Worm (Caenorhabditis elegans) whole organism, young adult: ENCODE measurements around the gene cdo-1.

Experiments
- B0019.2 ChIP-seq: fragments of 200-800 bp; sonication (Bioruptor generic); conservative IDR thresholded peaks from 2 replicates; pipeline ENCODE4 v1.3.6; 2022; ENCODE audit warnings: missing genetic modification reagents, missing genetic modification characterization, missing compliant biosample characterization
- F37B4.10 ChIP-seq: fragments of 200-800 bp; sonication (Bioruptor generic); IDR thresholded peaks from 2 replicates; pipeline ENCODE4 v1.3.6; 2022; ENCODE audit warnings: missing genetic modification characterization, missing compliant biosample characterization
- F39B2.1 ChIP-seq: fragments of 200-800 bp; sonication (Bioruptor generic); IDR thresholded peaks from 2 replicates; pipeline ENCODE4 v1.3.6; 2022; ENCODE audit warnings: missing genetic modification reagents, missing genetic modification characterization, missing compliant biosample characterization
- F57C9.4 ChIP-seq: sonication (generic microtip); optimal IDR thresholded peaks from 2 replicates; lab custom pipeline; 2017; ENCODE audit warnings: mild to moderate bottlenecking, missing genetic modification characterization, missing compliant biosample characterization
- K11D2.4 ChIP-seq: fragments of 200-800 bp; sonication (Bioruptor generic); IDR thresholded peaks from 2 replicates; pipeline ENCODE4 v1.3.6; 2022; ENCODE audit warnings: missing genetic modification reagents, missing genetic modification characterization, missing compliant biosample characterization
- T07F8.4 ChIP-seq: sonication (generic microtip); optimal IDR thresholded peaks from 2 replicates; lab custom pipeline; 2016; ENCODE audit warnings: mild to moderate bottlenecking, missing genetic modification characterization, moderate library complexity, missing compliant biosample characterization
- ama-1 ChIP-seq, 3 experiments: fragments of 150-350 bp in 1 of 3; sonication (generic microtip) in 2 of 3; optimal IDR thresholded peaks; 2 replicates each; lab custom pipeline; 2014 to 2018; ENCODE audit warnings: missing biosample characterization in 2 of 3, missing genetic modification characterization in 2 of 3, missing genetic modification reagents in 2 of 3
- aptf-3 ChIP-seq: fragments of 200-800 bp; sonication (Bioruptor generic); IDR thresholded peaks from 2 replicates; pipeline ENCODE4 v1.3.6; 2022; ENCODE audit warnings: missing genetic modification characterization, missing compliant biosample characterization
- athp-1 ChIP-seq: sonication (generic microtip); optimal IDR thresholded peaks from 2 replicates; lab custom pipeline; 2017; ENCODE audit warnings: mild to moderate bottlenecking, missing genetic modification characterization, missing compliant biosample characterization
- cebp-1 ChIP-seq, 2 experiments: fragments of 200-800 bp in 1 of 2; sonication (Bioruptor generic) in 1 of 2; sonication (generic microtip) in 1 of 2; IDR thresholded peaks in 1 of 2; optimal IDR thresholded peaks in 1 of 2; 2 replicates each; pipeline versions ENCODE4 v1.3.6 to Lab custom; 2017 to 2022; ENCODE audit warnings: missing compliant biosample characterization in 2 of 2, missing genetic modification characterization in 2 of 2, mild to moderate bottlenecking in 1 of 2, missing genetic modification reagents in 1 of 2, moderate library complexity in 1 of 2
- ceh-91 ChIP-seq: fragments of 200-800 bp; sonication (Bioruptor generic); IDR thresholded peaks from 2 replicates; pipeline ENCODE4 v1.3.6; 2022; ENCODE audit warnings: missing genetic modification reagents, missing genetic modification characterization, missing compliant biosample characterization
- die-1 ChIP-seq: sonication (generic microtip); optimal IDR thresholded peaks from 2 replicates; lab custom pipeline; 2016; ENCODE audit warnings: missing genotype, mild to moderate bottlenecking, missing genetic modification characterization, missing compliant biosample characterization
- dox-1 ChIP-seq: fragments of 200-800 bp; sonication (Bioruptor generic); IDR thresholded peaks from 2 replicates; pipeline ENCODE4 v1.3.6; 2022; ENCODE audit warnings: missing genetic modification reagents, missing genetic modification characterization, missing compliant biosample characterization
- dpff-1 ChIP-seq: sonication (generic microtip); optimal IDR thresholded peaks from 2 replicates; lab custom pipeline; 2017; ENCODE audit warnings: mild to moderate bottlenecking, missing genetic modification characterization, missing compliant biosample characterization
- efl-1 ChIP-seq: fragments of 150-350 bp; optimal IDR thresholded peaks from 2 replicates; lab custom pipeline; 2014; ENCODE audit warnings: missing biosample characterization, missing genetic modification reagents, missing genetic modification characterization
- egl-18 ChIP-seq: fragments of 200-800 bp; sonication (Bioruptor generic); IDR thresholded peaks from 2 replicates; pipeline ENCODE4 v1.3.6; 2022; ENCODE audit warnings: missing genetic modification reagents, missing genetic modification characterization, missing compliant biosample characterization
- egrh-3 ChIP-seq: fragments of 200-800 bp; sonication (Bioruptor generic); IDR thresholded peaks from 2 replicates; pipeline ENCODE4 v1.3.6; 2022; ENCODE audit warnings: missing genetic modification reagents, missing genetic modification characterization, missing compliant biosample characterization
- fkh-3 ChIP-seq: sonication (generic microtip); optimal IDR thresholded peaks from 2 replicates; lab custom pipeline; 2016; ENCODE audit warnings: mild to moderate bottlenecking, missing genetic modification characterization, missing compliant biosample characterization
- gei-17 ChIP-seq: fragments of 200-800 bp; sonication (Bioruptor generic); optimal IDR thresholded peaks from 2 replicates; lab custom pipeline; 2018; ENCODE audit warnings: mild to moderate bottlenecking, missing genetic modification characterization, missing compliant biosample characterization
- hlh-26 ChIP-seq: fragments of 200-800 bp; sonication (Bioruptor generic); conservative IDR thresholded peaks from 2 replicates; pipeline ENCODE4 v1.3.6; 2022; ENCODE audit warnings: missing genetic modification reagents, missing genetic modification characterization, missing compliant biosample characterization
- hmg-1.2 ChIP-seq: fragments of 200-800 bp; sonication (Bioruptor generic); IDR thresholded peaks from 2 replicates; pipeline ENCODE4 v1.3.6; 2022; ENCODE audit warnings: missing genetic modification reagents, missing genetic modification characterization, missing compliant biosample characterization
- hmg-20 ChIP-seq: fragments of 200-800 bp; sonication (Bioruptor generic); IDR thresholded peaks from 2 replicates; pipeline ENCODE4 v1.3.6; 2022; ENCODE audit warnings: missing genetic modification reagents, missing genetic modification characterization, missing compliant biosample characterization
- hrde-1 ChIP-seq: sonication (generic microtip); optimal IDR thresholded peaks from 2 replicates; lab custom pipeline; 2016; ENCODE audit warnings: missing genetic modification characterization, mild to moderate bottlenecking, missing compliant biosample characterization, moderate library complexity, missing genotype, missing genetic modification reagents, borderline replicate concordance
- lin-26 ChIP-seq: fragments of 200-800 bp; sonication (Bioruptor generic); IDR thresholded peaks from 2 replicates; pipeline ENCODE4 v1.3.6; 2022; ENCODE audit warnings: missing genetic modification reagents, missing genetic modification characterization, missing compliant biosample characterization
- lsy-27 ChIP-seq: sonication (generic microtip); optimal IDR thresholded peaks from 2 replicates; lab custom pipeline; 2017; ENCODE audit warnings: missing genetic modification characterization, mild to moderate bottlenecking, missing compliant biosample characterization, antibody characterized with exemption, missing genotype, borderline replicate concordance; ENCODE audit not compliant: insufficient read depth
- madf-10 ChIP-seq: sonication (generic microtip); optimal IDR thresholded peaks from 2 replicates; lab custom pipeline; 2016; ENCODE audit warnings: mild to moderate bottlenecking, missing genetic modification characterization, missing compliant biosample characterization
- madf-3 ChIP-seq: fragments of 200-800 bp; sonication (Bioruptor generic); IDR thresholded peaks from 2 replicates; pipeline ENCODE4 v1.3.6; 2022; ENCODE audit warnings: missing genetic modification reagents, missing genetic modification characterization, missing compliant biosample characterization
- mcd-1 ChIP-seq: fragments of 200-800 bp; sonication (Bioruptor generic); IDR thresholded peaks from 2 replicates; pipeline ENCODE4 v1.3.6; 2022; ENCODE audit warnings: missing genetic modification reagents, missing genetic modification characterization, missing compliant biosample characterization
- mel-28 ChIP-seq: sonication (generic microtip); optimal IDR thresholded peaks from 2 replicates; lab custom pipeline; 2016; ENCODE audit warnings: borderline replicate concordance, mild to moderate bottlenecking, missing genetic modification characterization, missing compliant biosample characterization
- nhr-179 ChIP-seq: sonication (generic microtip); optimal IDR thresholded peaks from 2 replicates; lab custom pipeline; 2016; ENCODE audit warnings: mild to moderate bottlenecking, missing genetic modification characterization, missing compliant biosample characterization
- nhr-80 ChIP-seq: sonication (generic microtip); optimal IDR thresholded peaks from 2 replicates; lab custom pipeline; 2016; ENCODE audit warnings: missing genetic modification characterization, missing compliant biosample characterization
- rcor-1 ChIP-seq: fragments of 200-800 bp; sonication (Bioruptor generic); IDR thresholded peaks from 2 replicates; pipeline ENCODE4 v1.3.6; 2022; ENCODE audit warnings: missing genetic modification reagents, missing genetic modification characterization, missing compliant biosample characterization
- sdz-38 ChIP-seq: sonication (generic microtip); optimal IDR thresholded peaks from 2 replicates; lab custom pipeline; 2016; ENCODE audit warnings: missing genotype, missing genetic modification characterization, missing compliant biosample characterization
- sea-2 ChIP-seq: fragments of 200-800 bp; sonication (Bioruptor generic); IDR thresholded peaks from 2 replicates; pipeline ENCODE4 v1.3.6; 2022; ENCODE audit warnings: missing genetic modification characterization, missing compliant biosample characterization
- snpc-3.4 ChIP-seq: sonication (generic microtip); optimal IDR thresholded peaks from 2 replicates; lab custom pipeline; 2017; ENCODE audit warnings: missing genetic modification characterization, mild to moderate bottlenecking, missing compliant biosample characterization, antibody characterized with exemption, moderate library complexity, missing genotype, missing genetic modification reagents
- snpc-4 ChIP-seq, 5 experiments: fragments of 150-350 bp in 1 of 5; sonication (generic microtip) in 4 of 5; optimal IDR thresholded peaks; 2 replicates each; lab custom pipeline; 2014 to 2018; ENCODE audit warnings: missing genetic modification characterization in 5 of 5, missing biosample characterization in 3 of 5, antibody characterized with exemption in 2 of 5, mild to moderate bottlenecking in 2 of 5, missing compliant biosample characterization in 2 of 5, missing genotype in 2 of 5, moderate library complexity in 2 of 5, missing genetic modification reagents in 1 of 5
- tbp1 ChIP-seq: fragments of 200-800 bp; sonication (Bioruptor generic); optimal IDR thresholded peaks from 2 replicates; lab custom pipeline; 2018; ENCODE audit warnings: mild to moderate bottlenecking, missing genetic modification characterization, missing compliant biosample characterization
- tlf-1 ChIP-seq: fragments of 200-800 bp; sonication (Bioruptor generic); optimal IDR thresholded peaks from 2 replicates; lab custom pipeline; 2018; ENCODE audit warnings: mild to moderate bottlenecking, missing genetic modification characterization, missing compliant biosample characterization
- unc-130 ChIP-seq: sonication (generic microtip); optimal IDR thresholded peaks from 2 replicates; lab custom pipeline; 2016; ENCODE audit warnings: missing genetic modification reagents, missing genetic modification characterization, missing compliant biosample characterization
- zfh-2 ChIP-seq: fragments of 200-800 bp; sonication (Bioruptor generic); conservative IDR thresholded peaks from 2 replicates; pipeline ENCODE4 v1.3.6; 2022; ENCODE audit warnings: missing genetic modification reagents, missing genetic modification characterization, missing compliant biosample characterization
- ztf-25 ChIP-seq: fragments of 200-800 bp; sonication (Bioruptor generic); IDR thresholded peaks from 2 replicates; pipeline ENCODE4 v1.3.6; 2022; ENCODE audit warnings: missing genetic modification reagents, missing genetic modification characterization, missing compliant biosample characterization
- ztf-6 ChIP-seq: fragments of 200-800 bp; sonication (Bioruptor generic); IDR thresholded peaks from 2 replicates; pipeline ENCODE4 v1.3.6; 2022; ENCODE audit warnings: missing genetic modification reagents, missing genetic modification characterization, missing compliant biosample characterization

The cdo-1 gene

ce11 chrX:871957-872715, 8.8 kb upstream of the cdo-1 start, which contains the start of gene F56F10.1:
Gene F56F10.1, plus strand, starts transcription at chrX:872603.
- TF ChIP-seq hmg-1.2 (GFP tag; lab: Robert Waterston, UW) (peak; percentile 43), fkh-3 (tag; lab: Kevin White, UChicago) (no peak), B0019.2 (GFP tag; lab: Robert Waterston, UW) (no peak), tbp1 (GFP tag; lab: Kevin White, UChicago) (no peak), snpc-4 (GFP tag; optimal IDR thresholded peaks at IDR 0.05; lab: Kevin White, UChicago) (peak; percentile 35), snpc-4 (tag; optimal IDR thresholded peaks at IDR 0.05; lab: Kevin White, UChicago) (peak; percentile 20 to 93 (median 72)), lin-26 (GFP tag; lab: Robert Waterston, UW) (0 out of 2 replicates have a peak, but pooled peaks have one; percentile 27), F37B4.10 (GFP tag; lab: Robert Waterston, UW) (no peak), zfh-2 (GFP tag; lab: Robert Waterston, UW) (peak; percentile 87), unc-130 (GFP tag; lab: Kevin White, UChicago) (no peak), F39B2.1 (GFP tag; lab: Robert Waterston, UW) (0 out of 2 replicates have a peak, but pooled peaks have one; percentile 39), sdz-38 (no peak), cebp-1 (GFP tag; IDR thresholded peaks at IDR 0.05; lab: Robert Waterston, UW) (no peak), cebp-1 (tag; optimal IDR thresholded peaks at IDR 0.05; lab: Kevin White, UChicago) (no peak), nhr-179 (tag; lab: Kevin White, UChicago) (no peak), nhr-80 (tag; lab: Kevin White, UChicago) (peak; percentile 32), aptf-3 (GFP tag; lab: Robert Waterston, UW) (no peak), hlh-26 (GFP tag; lab: Robert Waterston, UW) (no peak), ztf-25 (no peak)

- TF ChIP-seq rcor-1 (GFP tag; lab: Robert Waterston, UW) (0 out of 2 replicates have a peak, but pooled peaks have one; percentile 22), dpff-1 (tag; lab: Kevin White, UChicago) (no peak), mcd-1 (GFP tag; lab: Robert Waterston, UW) (peak; percentile 41; the same call in 1 of the 2 replicates), lin-26 (GFP tag; lab: Robert Waterston, UW) (no peak), ceh-91 (GFP tag; lab: Robert Waterston, UW) (no peak), cebp-1 (GFP tag; IDR thresholded peaks at IDR 0.05; lab: Robert Waterston, UW) (peak; percentile 70; the same call in 1 of the 2 replicates), cebp-1 (tag; optimal IDR thresholded peaks at IDR 0.05; lab: Kevin White, UChicago) (peak; percentile 93), tlf-1 (GFP tag; lab: Kevin White, UChicago) (no peak), athp-1 (tag; lab: Kevin White, UChicago) (no peak), mel-28 (tag; lab: Kevin White, UChicago) (no peak), sdz-38 (no peak), die-1 (tag; lab: Kevin White, UChicago) (no peak), snpc-3.4 (tag; lab: Kevin White, UChicago) (no peak), ama-1 (optimal IDR thresholded peaks at IDR 0.05; lab: Kevin White, UChicago) (no peak), ama-1 (GFP tag; optimal IDR thresholded peaks at IDR 0.05; lab: Kevin White, UChicago) (no peak), gei-17 (GFP tag; lab: Kevin White, UChicago) (no peak), nhr-80 (tag; lab: Kevin White, UChicago) (peak; percentile 26), K11D2.4 (GFP tag; lab: Robert Waterston, UW) (no peak), ztf-6 (GFP tag; lab: Robert Waterston, UW) (no peak), F57C9.4 (tag; lab: Kevin White, UChicago) (no peak), B0019.2 (GFP tag; lab: Robert Waterston, UW) (no peak), hrde-1 (tag; lab: Kevin White, UChicago) (no peak), T07F8.4 (tag; lab: Kevin White, UChicago) (no peak), hmg-1.2 (GFP tag; lab: Robert Waterston, UW) (peak; percentile 83), hmg-20 (GFP tag; lab: Robert Waterston, UW) (no peak), zfh-2 (GFP tag; lab: Robert Waterston, UW) (peak; percentile 74), madf-3 (GFP tag; lab: Robert Waterston, UW) (0 out of 2 replicates have a peak, but pooled peaks have one; percentile 16), sea-2 (GFP tag; lab: Robert Waterston, UW) (no peak), efl-1 (no peak), dox-1 (peak; percentile 58; the same call in 1 of the 2 replicates), madf-10 (tag; lab: Kevin White, UChicago) (no peak), egl-18 (GFP tag; lab: Robert Waterston, UW) (no peak), egrh-3 (peak; percentile 29; the same call in 1 of the 2 replicates), lsy-27 (tag; lab: Kevin White, UChicago) (no peak)
Observed at ce11 chrX:871020-871419, 7.6 kb upstream of the cdo-1 start, which contains the start of gene lgl-1. Gene lgl-1, minus strand, starts transcription at chrX:871089.
